Worm (Caenorhabditis elegans) whole organism, L4 larva: ENCODE data around the gene srh-179.

ENCODE experiments used
- D1046.2 ChIP-seq: fragments of 200-800 bp; sonication (Bioruptor generic); IDR thresholded peaks from 2 replicates; pipeline ENCODE4 v1.3.6; 2022; ENCODE audit warnings: missing genetic modification characterization, missing compliant biosample characterization
- F10B5.3 ChIP-seq: sonication (generic microtip); optimal IDR thresholded peaks from 2 replicates; lab custom pipeline; 2016; ENCODE audit warnings: mild to moderate bottlenecking, missing genetic modification characterization, missing compliant biosample characterization
- F37D6.2 ChIP-seq: sonication (generic microtip); optimal IDR thresholded peaks from 2 replicates; lab custom pipeline; 2016; ENCODE audit warnings: mild to moderate bottlenecking, missing genetic modification characterization, missing compliant biosample characterization
- R02D3.7 ChIP-seq: fragments of 150-350 bp; sonication (generic microtip); optimal IDR thresholded peaks from 3 replicates; lab custom pipeline; 2014; ENCODE audit warnings: missing biosample characterization, missing genetic modification characterization
- ceh-62 ChIP-seq: sonication (generic microtip); optimal IDR thresholded peaks from 2 replicates; lab custom pipeline; 2017; ENCODE audit warnings: missing biosample characterization, missing genetic modification characterization
- ces-1 ChIP-seq: fragments of 150-350 bp; sonication (generic microtip); optimal IDR thresholded peaks from 4 replicates; lab custom pipeline; 2014; ENCODE audit warnings: missing biosample characterization, missing genetic modification reagents, missing genetic modification characterization
- daf-19 ChIP-seq: fragments of 200-800 bp; sonication (Bioruptor generic); conservative IDR thresholded peaks from 2 replicates; pipeline ENCODE4 v1.3.6; 2022; ENCODE audit warnings: missing genetic modification characterization, missing compliant biosample characterization
- dpl-1 ChIP-seq: fragments of 150-350 bp; optimal IDR thresholded peaks from 2 replicates; lab custom pipeline; 2014; ENCODE audit warnings: missing biosample characterization, missing genetic modification reagents, missing genetic modification characterization
- dve-1 ChIP-seq: sonication (generic microtip); optimal IDR thresholded peaks from 2 replicates; lab custom pipeline; 2017; ENCODE audit warnings: antibody characterized with exemption, mild to moderate bottlenecking, missing genetic modification characterization, missing compliant biosample characterization; ENCODE audit not compliant: insufficient read depth
- mdt-29 ChIP-seq: fragments of 200-800 bp; sonication (Bioruptor generic); IDR thresholded peaks from 2 replicates; pipeline ENCODE4 v1.3.6; 2022; ENCODE audit warnings: missing genetic modification reagents, missing genetic modification characterization, missing compliant biosample characterization
- nhr-111 ChIP-seq: fragments of 200-800 bp; sonication (Bioruptor generic); optimal IDR thresholded peaks from 2 replicates; lab custom pipeline; 2018; ENCODE audit warnings: mild to moderate bottlenecking, missing genetic modification characterization, missing compliant biosample characterization
- sdz-12 ChIP-seq: fragments of 200-800 bp; sonication (Bioruptor generic); optimal IDR thresholded peaks from 2 replicates; lab custom pipeline; 2018; ENCODE audit warnings: mild to moderate bottlenecking, missing genetic modification characterization, missing compliant biosample characterization
- snpc-4 ChIP-seq: fragments of 150-350 bp; optimal IDR thresholded peaks from 2 replicates; lab custom pipeline; 2014; ENCODE audit warnings: missing biosample characterization, missing genetic modification characterization
- ztf-11 ChIP-seq: fragments of 150-350 bp; optimal IDR thresholded peaks from 2 replicates; lab custom pipeline; 2014; ENCODE audit warnings: missing biosample characterization, missing genetic modification characterization

ce11 chrV:18456574-18456973 is 19.6 kb upstream of the srh-179 start, which contains the start of gene ZK228.10:
- TF ChIP-seq dpl-1 (no peak), ztf-11 (tag; lab: Kevin White, UChicago) (no peak), ces-1 (no peak), sdz-12 (no peak), F37D6.2 (tag; lab: Kevin White, UChicago) (no peak), snpc-4 (tag; lab: Kevin White, UChicago) (no peak), daf-19 (GFP tag; lab: Robert Waterston, UW) (no peak), nhr-111 (no peak), F10B5.3 (tag; lab: Kevin White, UChicago) (no peak), ceh-62 (tag; lab: Kevin White, UChicago) (no peak), D1046.2 (GFP tag; lab: Robert Waterston, UW) (no peak), mdt-29 (GFP tag; lab: Robert Waterston, UW) (no peak), R02D3.7 (tag; lab: Kevin White, UChicago) (no peak), dve-1 (no peak)
